Worm (Caenorhabditis elegans) whole organism, L1 larva: ENCODE results near the gene Y38E10A.9.

ENCODE experiments used
- aly-2 ChIP-seq: fragments of 150-350 bp; optimal IDR thresholded peaks from 2 replicates; lab custom pipeline; 2014; ENCODE audit warnings: missing biosample characterization, missing genetic modification characterization
- ces-1 ChIP-seq: fragments of 150-350 bp; optimal IDR thresholded peaks from 2 replicates; lab custom pipeline; 2014; ENCODE audit warnings: missing biosample characterization, missing genetic modification reagents, missing genetic modification characterization
- hlh-4 ChIP-seq: sonication (generic microtip); optimal IDR thresholded peaks from 2 replicates; lab custom pipeline; 2016; ENCODE audit warnings: mild to moderate bottlenecking, missing genetic modification characterization, missing compliant biosample characterization
- lin-13 ChIP-seq: fragments of 150-350 bp; optimal IDR thresholded peaks from 2 replicates; lab custom pipeline; 2014; ENCODE audit warnings: missing biosample characterization, missing genetic modification reagents, missing genetic modification characterization
- lin-39 ChIP-seq: fragments of 150-350 bp; optimal IDR thresholded peaks from 2 replicates; lab custom pipeline; 2014; ENCODE audit warnings: missing biosample characterization, missing genetic modification reagents, missing genetic modification characterization
- lsy-2 ChIP-seq, 2 experiments: fragments of 150-350 bp; optimal IDR thresholded peaks; 2 replicates each; lab custom pipeline; 2014; ENCODE audit warnings: missing biosample characterization in 2 of 2, missing genetic modification characterization in 2 of 2
- nhr-237 ChIP-seq: fragments of 150-350 bp; optimal IDR thresholded peaks from 2 replicates; lab custom pipeline; 2014; ENCODE audit warnings: missing biosample characterization, missing genetic modification characterization
- nhr-77 ChIP-seq: fragments of 150-350 bp; optimal IDR thresholded peaks from 2 replicates; lab custom pipeline; 2014; ENCODE audit warnings: missing biosample characterization, missing genetic modification characterization
- snpc-4 ChIP-seq: fragments of 150-350 bp; optimal IDR thresholded peaks from 2 replicates; lab custom pipeline; 2014; ENCODE audit warnings: missing biosample characterization, missing genetic modification characterization
- sptf-1 ChIP-seq: fragments of 150-350 bp; optimal IDR thresholded peaks from 2 replicates; lab custom pipeline; 2014; ENCODE audit warnings: missing biosample characterization, missing genetic modification characterization
- unc-62 ChIP-seq: fragments of 150-350 bp; optimal IDR thresholded peaks from 2 replicates; lab custom pipeline; 2014; ENCODE audit warnings: missing biosample characterization, missing genetic modification reagents, missing genetic modification characterization
- zag-1 ChIP-seq: fragments of 150-350 bp; optimal IDR thresholded peaks from 2 replicates; lab custom pipeline; 2014; ENCODE audit warnings: missing biosample characterization, missing genetic modification characterization
- ztf-11 ChIP-seq, 2 experiments: sonication (generic microtip); optimal IDR thresholded peaks; 2 replicates each; lab custom pipeline; 2016 to 2017; ENCODE audit warnings: missing genetic modification characterization in 2 of 2, missing biosample characterization in 1 of 2, missing compliant biosample characterization in 1 of 2

- TF ChIP-seq nhr-77 (tag; lab: Kevin White, UChicago) = no peak
- no peak for TF ChIP-seq lin-13
- no peak for TF ChIP-seq ztf-11 (tag; optimal IDR thresholded peaks at IDR 0.05; lab: Kevin White, UChicago)
- TF ChIP-seq ces-1 = no peak
- no peak for TF ChIP-seq nhr-237 (tag; lab: Kevin White, UChicago)
- TF ChIP-seq aly-2 (tag; lab: Kevin White, UChicago) = no peak
- no peak for TF ChIP-seq lin-39 (tag; lab: Kevin White, UChicago)
- no peak for TF ChIP-seq lsy-2 (tag; optimal IDR thresholded peaks at IDR 0.05; lab: Kevin White, UChicago)
- no peak for TF ChIP-seq unc-62
- no peak for TF ChIP-seq zag-1 (tag; lab: Kevin White, UChicago)
- TF ChIP-seq snpc-4 (tag; lab: Kevin White, UChicago) = no peak
- TF ChIP-seq sptf-1 = no peak
- TF ChIP-seq hlh-4 = no peak
Observed at ce11 chrII:12615413-12615812, 6.7 kb downstream of the Y38E10A.9 start.
